Worm (Caenorhabditis elegans): Measurements from ENCODE around the gene F46C8.3.

The F46C8.3 gene

DNA sequence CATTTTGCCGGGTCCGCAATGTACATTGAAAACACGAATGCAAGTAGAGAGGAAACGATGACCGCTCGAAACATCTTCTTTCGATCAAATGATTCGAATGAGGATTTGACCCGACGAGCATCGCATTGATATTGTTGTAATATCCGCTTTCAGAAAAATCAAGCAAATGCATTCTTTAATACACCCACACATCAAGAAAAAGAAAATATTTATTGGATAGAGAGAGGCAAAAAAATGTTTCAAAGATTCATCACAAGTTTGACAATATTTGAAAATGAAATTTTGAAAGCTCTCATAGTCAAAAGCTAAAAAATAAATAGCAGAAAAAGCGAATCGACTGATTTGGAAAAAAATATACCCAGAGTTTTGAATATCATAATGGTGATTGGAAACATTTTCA, 29.9 kb upstream of the F46C8.3 start, which contains the start of gene try-14:
Gene try-14, minus strand, starts transcription at position 101 of the 400 bp plus-strand sequence.
- TF ChIP-seq B0035.1 (tag; optimal IDR thresholded peaks at IDR 0.05) (no peak), hmg-1.2 (GFP tag; IDR thresholded peaks at IDR 0.05) (no peak), sea-2 (GFP tag; IDR thresholded peaks at IDR 0.05) (no peak), dpff-1 (tag; optimal IDR thresholded peaks at IDR 0.05) (no peak), ceh-58 (GFP tag; IDR thresholded peaks at IDR 0.05) (no peak), attf-6 (GFP tag; IDR thresholded peaks at IDR 0.05) (no peak), madf-8 (GFP tag; conservative IDR thresholded peaks at IDR 0.05) (no peak), rpc-1 (optimal IDR thresholded peaks at IDR 0.05) (no peak), rpc-1 (tag; optimal IDR thresholded peaks at IDR 0.05) (no peak), F37B4.10 (GFP tag; IDR thresholded peaks at IDR 0.05) (no peak), Y53G8AR.9 (GFP tag; conservative IDR thresholded peaks at IDR 0.05) (no peak), atf-7 (tag; optimal IDR thresholded peaks at IDR 0.05) (no peak), rcor-1 (GFP tag; IDR thresholded peaks at IDR 0.05) (no peak), mes-4 (tag; optimal IDR thresholded peaks at IDR 0.05) (no peak), egl-44 (GFP tag; IDR thresholded peaks at IDR 0.05) (no peak), unc-62 (GFP tag; optimal IDR thresholded peaks at IDR 0.05) (no peak), let-607 (tag; optimal IDR thresholded peaks at IDR 0.05) (no peak), repo-1 (tag; optimal IDR thresholded peaks at IDR 0.05) (no peak), ccch-3 (GFP tag; optimal IDR thresholded peaks at IDR 0.05) (no peak)

DNA sequence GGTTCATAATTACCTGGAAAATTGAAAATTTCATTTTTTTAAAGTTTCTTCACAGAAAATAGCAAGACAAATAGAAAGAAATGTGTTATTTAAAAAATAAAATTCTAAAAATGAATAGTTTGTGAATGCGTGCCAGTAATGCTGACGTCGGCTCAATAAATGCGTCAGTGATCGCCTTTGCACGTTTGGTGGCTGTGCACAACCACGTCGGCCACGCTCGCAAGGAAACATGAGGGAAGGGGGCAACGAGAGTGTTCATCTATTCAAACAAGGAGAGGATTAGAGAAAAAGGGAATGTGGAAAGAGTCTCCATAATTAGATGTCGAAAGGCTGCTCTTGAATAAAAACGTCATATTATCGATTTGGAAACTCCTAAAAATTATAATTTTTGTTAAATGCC, 24.4 kb upstream of the F46C8.3 start, which contains the start of gene uggt-1:
Gene uggt-1, minus strand, starts transcription at position 13 of the 400 bp plus-strand sequence.
- TF ChIP-seq nhr-120 (GFP tag; IDR thresholded peaks at IDR 0.05) (no peak), athp-1 (tag; optimal IDR thresholded peaks at IDR 0.05) (no peak), him-1 (tag; optimal IDR thresholded peaks at IDR 0.05) (no peak), cebp-1 (GFP tag; IDR thresholded peaks at IDR 0.05) (peak; percentile 63), cebp-1 (tag; optimal IDR thresholded peaks at IDR 0.05) (peak; percentile 91), aptf-2 (GFP tag; conservative IDR thresholded peaks at IDR 0.05) (no peak), ceh-40 (GFP tag; IDR thresholded peaks at IDR 0.05) (no peak), nhr-27 (tag; optimal IDR thresholded peaks at IDR 0.05) (no peak), cebp-2 (GFP tag; IDR thresholded peaks at IDR 0.05) (no peak), unc-130 (GFP tag; optimal IDR thresholded peaks at IDR 0.05) (no peak), bed-2 (GFP tag; IDR thresholded peaks at IDR 0.05) (no peak), zfh-2 (GFP tag; conservative IDR thresholded peaks at IDR 0.05) (peak; percentile 91), F37B4.10 (GFP tag; IDR thresholded peaks at IDR 0.05) (no peak), pha-4 (tag; optimal IDR thresholded peaks at IDR 0.05) (no peak), F49E8.2 (tag; optimal IDR thresholded peaks at IDR 0.05; ENCODE audit: insufficient read depth) (no peak), fkh-3 (tag; optimal IDR thresholded peaks at IDR 0.05) (no peak), efl-1 (GFP tag; optimal IDR thresholded peaks at IDR 0.05) (no peak), ztf-6 (GFP tag; IDR thresholded peaks at IDR 0.05) (no peak), B0261.1 (tag; optimal IDR thresholded peaks at IDR 0.05) (peak; percentile 7), ztf-3 (GFP tag; optimal IDR thresholded peaks at IDR 0.05) (no peak), D2030.7 (GFP tag; IDR thresholded peaks at IDR 0.05) (no peak), snpc-3.4 (tag; optimal IDR thresholded peaks at IDR 0.05) (peak; percentile 11), nfya-2 (GFP tag; IDR thresholded peaks at IDR 0.05) (no peak), C17E4.6 (GFP tag; IDR thresholded peaks at IDR 0.05) (0 out of 2 replicates have a peak, but pooled peaks have one; percentile 33), nhr-179 (tag; optimal IDR thresholded peaks at IDR 0.05) (no peak), egl-18 (GFP tag; IDR thresholded peaks at IDR 0.05) (0 out of 2 replicates have a peak, but pooled peaks have one; percentile 46), T26A5.8 (tag; optimal IDR thresholded peaks at IDR 0.05) (no peak), hlh-12 (tag; optimal IDR thresholded peaks at IDR 0.05) (no peak), atf-7 (tag; optimal IDR thresholded peaks at IDR 0.05) (peak; percentile 88), lir-1 (GFP tag; conservative IDR thresholded peaks at IDR 0.05) (peak; percentile 64; the same call in 1 of the 2 replicates), rec-8 (tag; optimal IDR thresholded peaks at IDR 0.05) (no peak), aptf-3 (GFP tag; IDR thresholded peaks at IDR 0.05) (no peak), rpc-1 (optimal IDR thresholded peaks at IDR 0.05) (no peak), rpc-1 (tag; optimal IDR thresholded peaks at IDR 0.05) (no peak), bed-1 (GFP tag; IDR thresholded peaks at IDR 0.05) (no peak)
